Worm (Caenorhabditis elegans): ENCODE results near the gene pho-13.
A peak's percentile ranks its signal among the peaks of the same experiment; 100 is the strongest.

DNA sequence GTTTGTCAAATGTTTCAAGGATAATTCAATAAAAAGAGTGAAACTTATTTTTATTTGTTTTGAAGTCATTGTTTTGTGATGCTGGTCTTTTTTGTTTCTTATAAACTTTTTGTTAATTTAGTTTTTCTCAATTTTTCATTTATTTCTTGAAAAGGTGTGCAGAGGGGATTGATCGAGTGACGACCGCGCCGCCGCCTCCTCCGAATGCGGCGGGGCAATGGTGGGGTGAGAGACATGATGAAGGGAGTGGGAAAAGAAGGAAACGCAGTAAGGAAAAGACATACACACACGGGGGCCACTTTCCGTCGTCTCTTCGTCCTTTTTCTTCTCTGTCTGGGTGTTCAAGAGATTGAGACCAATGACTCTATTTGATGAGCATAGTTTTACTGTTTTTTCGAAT is 37.4 kb downstream of the pho-13 start:
- TF ChIP-seq hlh-1 (tag; optimal IDR thresholded peaks at IDR 0.05) (peak; percentile 15), nhr-12 (tag; optimal IDR thresholded peaks at IDR 0.05) (no peak), pha-4 (tag; optimal IDR thresholded peaks at IDR 0.05) (no peak), mep-1 (tag; optimal IDR thresholded peaks at IDR 0.05) (no peak), ceh-83 (GFP tag; optimal IDR thresholded peaks at IDR 0.05) (no peak), nhr-28 (tag; optimal IDR thresholded peaks at IDR 0.05) (no peak), unc-62 (GFP tag; optimal IDR thresholded peaks at IDR 0.05) (no peak)
